Fruit fly (Drosophila melanogaster): ENCODE measurements around the gene sds22.

DNA sequence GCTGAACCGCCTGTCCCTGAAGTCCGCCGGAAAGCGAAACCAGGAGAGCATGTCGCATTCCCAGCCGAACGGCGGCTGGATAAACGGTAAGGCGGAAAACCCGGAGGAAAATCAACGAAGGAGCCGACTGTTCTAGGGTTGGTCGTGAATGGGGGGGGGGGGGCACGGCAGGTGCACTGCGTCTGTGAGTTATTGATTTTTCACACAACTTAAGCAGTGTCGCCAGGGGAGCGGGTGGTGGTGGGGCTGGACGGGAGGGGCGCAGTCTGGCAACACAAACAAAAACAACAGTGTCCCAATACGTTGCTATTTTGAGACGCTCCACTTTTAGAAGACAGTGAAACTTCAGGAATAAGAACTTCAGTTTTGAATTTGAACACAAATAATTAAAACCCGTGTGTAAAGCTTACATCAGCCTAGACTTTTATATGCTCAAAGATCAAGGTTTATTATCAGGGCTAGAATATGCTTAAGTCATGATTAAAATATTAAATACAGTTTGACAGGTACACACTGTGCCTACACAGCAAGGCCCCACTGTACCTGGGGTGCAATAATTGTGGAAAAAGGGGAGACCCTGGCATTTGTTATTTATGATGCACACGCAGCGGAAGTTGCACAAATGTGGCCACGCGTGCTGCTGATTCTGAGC is 5.1 kb upstream of the sds22 start:
- peak; percentile 81 for TF ChIP-seq Sox102F (GFP tag; optimal IDR thresholded peaks at IDR 0.05)
- TF ChIP-seq CG3407 (GFP tag; optimal IDR thresholded peaks at IDR 0.05) = peak; percentile 66
- TF ChIP-seq HLH4C (GFP tag; IDR thresholded peaks at IDR 0.05; ENCODE audit: partially characterized antibody) = no peak
- TF ChIP-seq pfk (GFP tag; optimal IDR thresholded peaks at IDR 0.05) = no peak
- peak; percentile 35 for TF ChIP-seq CG16815 (GFP tag; optimal IDR thresholded peaks at IDR 0.05)

Data from whole organism, embryonic.